Worm (Caenorhabditis elegans): ENCODE measurements around the gene W09D6.1.

Gene W09D6.1

ce11 chrIII:11088187-11088586, 19.5 kb downstream of the W09D6.1 start, which contains the start of gene W09D6.5:
Gene W09D6.5 (plus strand): TSS chrIII:11088487.
- no peak for TF ChIP-seq ref-1 (GFP tag; conservative IDR thresholded peaks at IDR 0.05)
- TF ChIP-seq cog-1 (tag; optimal IDR thresholded peaks at IDR 0.05): no peak
- no peak for TF ChIP-seq med-1 (GFP tag; optimal IDR thresholded peaks at IDR 0.05; ENCODE audit: insufficient read depth)
- no peak for TF ChIP-seq ztf-23 (GFP tag; IDR thresholded peaks at IDR 0.05)

- TF ChIP-seq flt-1 (GFP tag; IDR thresholded peaks at IDR 0.05) (peak; percentile 37; the same call in 1 of the 2 replicates), cog-1 (tag; optimal IDR thresholded peaks at IDR 0.05) (no peak), T22C8.4 (GFP tag; IDR thresholded peaks at IDR 0.05) (no peak), med-1 (GFP tag; optimal IDR thresholded peaks at IDR 0.05; ENCODE audit: insufficient read depth) (no peak), ref-1 (GFP tag; conservative IDR thresholded peaks at IDR 0.05) (no peak)
Measured at ce11 chrIII:11090112-11090648, 21.5 kb downstream of the W09D6.1 start.

- no peak for TF ChIP-seq klf-2 (GFP tag; conservative IDR thresholded peaks at IDR 0.05)
- TF ChIP-seq tab-1 (GFP tag; IDR thresholded peaks at IDR 0.05): no peak
- no peak for TF ChIP-seq ztf-23 (GFP tag; IDR thresholded peaks at IDR 0.05)
- TF ChIP-seq T22C8.4 (GFP tag; IDR thresholded peaks at IDR 0.05): no peak
- TF ChIP-seq cog-1 (tag; optimal IDR thresholded peaks at IDR 0.05): no peak
- no peak for TF ChIP-seq flt-1 (GFP tag; IDR thresholded peaks at IDR 0.05)
- TF ChIP-seq med-1 (GFP tag; optimal IDR thresholded peaks at IDR 0.05; ENCODE audit: insufficient read depth): no peak
- TF ChIP-seq ref-1 (GFP tag; conservative IDR thresholded peaks at IDR 0.05): no peak
- TF ChIP-seq ztf-29 (GFP tag; IDR thresholded peaks at IDR 0.05): no peak
Measured at ce11 chrIII:11090870-11091386, 22.3 kb downstream of the W09D6.1 start.

- TF ChIP-seq flt-1 (GFP tag; IDR thresholded peaks at IDR 0.05) (peak; percentile 65; the same call in 1 of the 2 replicates), klf-2 (GFP tag; conservative IDR thresholded peaks at IDR 0.05) (peak; percentile 72; the same call in 1 of the 2 replicates), ztf-23 (GFP tag; IDR thresholded peaks at IDR 0.05) (peak; percentile 68), tab-1 (GFP tag; IDR thresholded peaks at IDR 0.05) (0 out of 2 replicates have a peak, but pooled peaks have one; percentile 37), cog-1 (tag; optimal IDR thresholded peaks at IDR 0.05) (no peak)
Measured at ce11 chrIII:11091651-11092278, 23.1 kb downstream of the W09D6.1 start.

- TF ChIP-seq ztf-29 (GFP tag; IDR thresholded peaks at IDR 0.05) (no peak), med-1 (GFP tag; optimal IDR thresholded peaks at IDR 0.05; ENCODE audit: insufficient read depth) (no peak), ref-1 (GFP tag; conservative IDR thresholded peaks at IDR 0.05) (no peak), cog-1 (tag; optimal IDR thresholded peaks at IDR 0.05) (no peak), ztf-23 (GFP tag; IDR thresholded peaks at IDR 0.05) (peak; percentile 77), tab-1 (GFP tag; IDR thresholded peaks at IDR 0.05) (no peak), T22C8.4 (GFP tag; IDR thresholded peaks at IDR 0.05) (no peak), flt-1 (GFP tag; IDR thresholded peaks at IDR 0.05) (peak; percentile 31; the same call in 1 of the 2 replicates), klf-2 (GFP tag; conservative IDR thresholded peaks at IDR 0.05) (0 out of 2 replicates have a peak, but pooled peaks have one; percentile 63)
Measured at ce11 chrIII:11093489-11093888, 24.8 kb downstream of the W09D6.1 start.

ce11 chrIII:11095687-11096086, 27.0 kb downstream of the W09D6.1 start:
- TF ChIP-seq ref-1 (GFP tag; conservative IDR thresholded peaks at IDR 0.05) (no peak), klf-2 (GFP tag; conservative IDR thresholded peaks at IDR 0.05) (no peak), ztf-29 (GFP tag; IDR thresholded peaks at IDR 0.05) (no peak), tab-1 (GFP tag; IDR thresholded peaks at IDR 0.05) (no peak), med-1 (GFP tag; optimal IDR thresholded peaks at IDR 0.05; ENCODE audit: insufficient read depth) (no peak), ztf-23 (GFP tag; IDR thresholded peaks at IDR 0.05) (no peak), flt-1 (GFP tag; IDR thresholded peaks at IDR 0.05) (no peak), cog-1 (tag; optimal IDR thresholded peaks at IDR 0.05) (no peak), T22C8.4 (GFP tag; IDR thresholded peaks at IDR 0.05) (no peak)

- TF ChIP-seq flt-1 (GFP tag; IDR thresholded peaks at IDR 0.05) (no peak), tab-1 (GFP tag; IDR thresholded peaks at IDR 0.05) (no peak), T22C8.4 (GFP tag; IDR thresholded peaks at IDR 0.05) (no peak), med-1 (GFP tag; optimal IDR thresholded peaks at IDR 0.05; ENCODE audit: insufficient read depth) (no peak), ztf-23 (GFP tag; IDR thresholded peaks at IDR 0.05) (no peak)
Measured at ce11 chrIII:11099864-11100263, 31.2 kb downstream of the W09D6.1 start, which contains the start of gene hmt-1. Gene hmt-1 (minus strand): TSS chrIII:11099964.

- TF ChIP-seq med-1 (GFP tag; optimal IDR thresholded peaks at IDR 0.05; ENCODE audit: insufficient read depth) (no peak), ref-1 (GFP tag; conservative IDR thresholded peaks at IDR 0.05) (no peak), tab-1 (GFP tag; IDR thresholded peaks at IDR 0.05) (no peak), klf-2 (GFP tag; conservative IDR thresholded peaks at IDR 0.05) (no peak), ztf-23 (GFP tag; IDR thresholded peaks at IDR 0.05) (no peak), flt-1 (GFP tag; IDR thresholded peaks at IDR 0.05) (no peak), ztf-29 (GFP tag; IDR thresholded peaks at IDR 0.05) (no peak), cog-1 (tag; optimal IDR thresholded peaks at IDR 0.05) (no peak), T22C8.4 (GFP tag; IDR thresholded peaks at IDR 0.05) (no peak)
Measured at ce11 chrIII:11101246-11101645, 32.6 kb downstream of the W09D6.1 start.

ce11 chrIII:11107327-11107726, 38.7 kb downstream of the W09D6.1 start:
- TF ChIP-seq med-1 (GFP tag; optimal IDR thresholded peaks at IDR 0.05; ENCODE audit: insufficient read depth): no peak
- no peak for TF ChIP-seq flt-1 (GFP tag; IDR thresholded peaks at IDR 0.05)
- no peak for TF ChIP-seq ref-1 (GFP tag; conservative IDR thresholded peaks at IDR 0.05)
- no peak for TF ChIP-seq cog-1 (tag; optimal IDR thresholded peaks at IDR 0.05)
- no peak for TF ChIP-seq T22C8.4 (GFP tag; IDR thresholded peaks at IDR 0.05)
- no peak for TF ChIP-seq ztf-29 (GFP tag; IDR thresholded peaks at IDR 0.05)
- no peak for TF ChIP-seq ztf-23 (GFP tag; IDR thresholded peaks at IDR 0.05)
- TF ChIP-seq klf-2 (GFP tag; conservative IDR thresholded peaks at IDR 0.05): no peak
- no peak for TF ChIP-seq tab-1 (GFP tag; IDR thresholded peaks at IDR 0.05)
